Worm (Caenorhabditis elegans): ENCODE measurements around the gene F56C4.1.

F56C4.1 gene

ce11 chrIV:10612281-10612680 lies 24.5 kb upstream of the F56C4.1 start:
- TF ChIP-seq elt-3 (tag; optimal IDR thresholded peaks at IDR 0.05) (peak in 1 of 6 experiments; percentile 3), hlh-4 (tag; optimal IDR thresholded peaks at IDR 0.05) (no peak), swsn-7 (tag; optimal IDR thresholded peaks at IDR 0.05) (no peak), ces-1 (GFP tag; optimal IDR thresholded peaks at IDR 0.05) (no peak), lsy-2 (tag; optimal IDR thresholded peaks at IDR 0.05) (no peak), blmp-1 (tag; optimal IDR thresholded peaks at IDR 0.05) (peak; percentile 69), irx-1 (tag; optimal IDR thresholded peaks at IDR 0.05) (no peak), nhr-77 (tag; optimal IDR thresholded peaks at IDR 0.05) (no peak), dsc-1 (tag; optimal IDR thresholded peaks at IDR 0.05) (no peak), fkh-4 (tag; optimal IDR thresholded peaks at IDR 0.05; ENCODE audit: borderline replicate concordance) (no peak), ceh-82 (tag; optimal IDR thresholded peaks at IDR 0.05) (no peak), fkh-10 (GFP tag; optimal IDR thresholded peaks at IDR 0.05) (no peak), nhr-20 (tag; optimal IDR thresholded peaks at IDR 0.05) (peak; percentile 27), nhr-12 (tag; optimal IDR thresholded peaks at IDR 0.05) (no peak), snu-23 (GFP tag; optimal IDR thresholded peaks at IDR 0.05) (peak; percentile 12), ceh-63 (GFP tag; optimal IDR thresholded peaks at IDR 0.05) (no peak), nhr-85 (tag) (peak; percentile 83), rnt-1 (tag; optimal IDR thresholded peaks at IDR 0.05) (no peak), nhr-28 (tag; optimal IDR thresholded peaks at IDR 0.05) (no peak), pax-3 (tag; optimal IDR thresholded peaks at IDR 0.05) (no peak), F16B12.6 (tag; optimal IDR thresholded peaks at IDR 0.05) (no peak), lin-14 (GFP tag; optimal IDR thresholded peaks at IDR 0.05) (peak; percentile 36), nhr-71 (tag; optimal IDR thresholded peaks at IDR 0.05) (peak; percentile 19), skn-1 (tag; optimal IDR thresholded peaks at IDR 0.05) (no peak), C04F5.9 (tag; optimal IDR thresholded peaks at IDR 0.05) (no peak), pqm-1 (tag; optimal IDR thresholded peaks at IDR 0.05) (no peak)

DNA sequence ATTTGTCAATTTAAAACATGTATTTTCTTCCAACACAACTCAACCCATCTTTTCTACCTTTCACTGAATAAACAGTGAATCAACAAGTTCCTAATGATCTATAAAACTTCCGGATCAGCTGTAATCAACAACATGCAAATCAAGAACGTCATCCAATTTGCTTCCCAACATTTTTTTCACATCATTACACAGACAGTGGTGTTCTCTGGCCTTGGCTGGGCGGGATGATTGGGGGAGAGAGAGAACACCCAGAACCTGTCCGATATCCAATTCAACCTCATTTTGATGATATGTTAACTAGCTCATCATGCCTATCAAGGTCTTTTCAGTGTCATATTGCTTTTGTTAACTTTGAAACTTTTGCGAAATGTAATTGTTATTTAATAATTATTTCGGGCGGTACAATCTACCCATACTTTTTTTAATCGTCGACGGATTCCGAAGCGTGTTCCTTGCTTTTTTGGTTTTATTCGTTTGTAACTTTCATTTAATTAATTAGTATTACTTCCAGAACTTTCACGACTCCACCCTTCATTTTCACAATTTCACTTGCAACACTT lies 21.8 kb upstream of the F56C4.1 start, which contains the start of gene ptr-14:
Gene ptr-14 (plus strand): TSS at position 510 of the 560 bp plus-strand sequence.
- no peak for TF ChIP-seq tbx-2 (tag; optimal IDR thresholded peaks at IDR 0.05)
- no peak for TF ChIP-seq C04F5.9 (tag; optimal IDR thresholded peaks at IDR 0.05)
- no peak for TF ChIP-seq zip-4 (GFP tag; optimal IDR thresholded peaks at IDR 0.05)
- TF ChIP-seq fkh-10 (GFP tag; optimal IDR thresholded peaks at IDR 0.05) = no peak
- peak; percentile 50 for TF ChIP-seq nhr-85 (tag)

DNA sequence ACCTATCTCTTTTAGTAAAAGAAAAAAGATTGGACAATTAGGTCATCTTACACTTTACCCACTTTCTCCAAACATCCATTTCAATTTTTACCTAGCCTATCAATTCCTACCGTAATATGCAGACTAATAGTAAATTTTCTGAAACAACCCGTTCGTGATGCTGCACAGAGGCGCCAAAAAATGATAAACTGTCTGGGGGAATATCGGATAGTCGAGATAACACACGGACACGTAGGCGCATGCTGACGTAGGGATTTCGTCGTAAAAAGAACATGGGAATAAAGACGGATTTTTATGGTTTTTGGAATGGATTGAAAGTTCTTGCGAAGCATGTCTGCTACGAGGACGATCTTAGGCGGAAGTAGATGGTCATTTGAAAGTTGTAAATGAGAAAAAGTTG lies 20.4 kb upstream of the F56C4.1 start:
- TF ChIP-seq nhr-11 (tag; optimal IDR thresholded peaks at IDR 0.05) (no peak), tlp-1 (tag; optimal IDR thresholded peaks at IDR 0.05) (no peak), ces-1 (GFP tag; optimal IDR thresholded peaks at IDR 0.05) (no peak), rnt-1 (tag; optimal IDR thresholded peaks at IDR 0.05) (no peak), elt-3 (tag; optimal IDR thresholded peaks at IDR 0.05) (peak in 1 of 6 experiments; percentile 57), ceh-88 (GFP tag; IDR thresholded peaks at IDR 0.05) (no peak), irx-1 (tag; optimal IDR thresholded peaks at IDR 0.05) (no peak), swsn-7 (tag; optimal IDR thresholded peaks at IDR 0.05) (no peak), grh-1 (GFP tag; IDR thresholded peaks at IDR 0.05) (no peak), isw-1 (GFP tag; IDR thresholded peaks at IDR 0.05) (no peak), nhr-90 (tag; optimal IDR thresholded peaks at IDR 0.05; ENCODE audit: poor library complexity) (no peak), unc-30 (tag; optimal IDR thresholded peaks at IDR 0.05) (no peak), blmp-1 (tag; optimal IDR thresholded peaks at IDR 0.05) (peak; percentile 76), unc-86 (tag; optimal IDR thresholded peaks at IDR 0.05) (no peak), efl-1 (optimal IDR thresholded peaks at IDR 0.05) (no peak), efl-1 (GFP tag; optimal IDR thresholded peaks at IDR 0.05 in 1 of 2) (peak in 1 of 2 experiments; percentile 21)

DNA sequence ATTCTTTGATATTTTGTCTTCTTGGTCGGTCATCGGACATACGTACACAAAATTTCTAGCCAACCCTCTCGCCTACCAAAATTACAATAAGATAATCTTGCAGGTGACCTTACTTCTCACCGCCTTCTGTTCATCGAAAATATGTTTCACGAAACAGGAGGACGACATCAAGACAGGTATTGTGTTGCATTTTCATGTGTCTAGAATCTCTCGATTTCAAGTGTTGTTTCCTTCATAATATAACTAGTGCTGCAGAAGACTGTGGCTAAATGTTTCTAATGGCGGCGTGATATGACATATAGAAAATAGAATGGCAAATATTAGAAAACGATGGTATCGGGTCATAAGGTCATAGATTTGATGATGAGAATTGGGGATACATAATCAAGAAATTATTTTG lies 19.6 kb upstream of the F56C4.1 start:
- no peak for TF ChIP-seq unc-62 (GFP tag; optimal IDR thresholded peaks at IDR 0.05)
- no peak for TF ChIP-seq lsy-2 (tag; optimal IDR thresholded peaks at IDR 0.05)
- peak; percentile 66 for TF ChIP-seq nhr-85 (tag)
- peak; percentile 24 for TF ChIP-seq snu-23 (GFP tag; optimal IDR thresholded peaks at IDR 0.05)
- peak in 1 of 6 experiments; percentile 46 for TF ChIP-seq elt-3 (tag; optimal IDR thresholded peaks at IDR 0.05)
- no peak for TF ChIP-seq nhr-77 (tag; optimal IDR thresholded peaks at IDR 0.05)
- no peak for TF ChIP-seq pag-3 (tag; optimal IDR thresholded peaks at IDR 0.05; ENCODE audit: borderline replicate concordance, insufficient read depth)
- no peak for TF ChIP-seq ama-1 (optimal IDR thresholded peaks at IDR 0.05)
- peak in 1 of 2 experiments; percentile 12 for TF ChIP-seq lin-35 (GFP tag; optimal IDR thresholded peaks at IDR 0.05)
- TF ChIP-seq blmp-1 (tag; optimal IDR thresholded peaks at IDR 0.05) = peak; percentile 44
- no peak for TF ChIP-seq unc-98 (GFP tag; IDR thresholded peaks at IDR 0.05)
- TF ChIP-seq nhr-20 (tag; optimal IDR thresholded peaks at IDR 0.05) = peak; percentile 50
- TF ChIP-seq lin-39 (tag; optimal IDR thresholded peaks at IDR 0.05) = no peak
- TF ChIP-seq efl-1 (optimal IDR thresholded peaks at IDR 0.05) = no peak
- peak in 1 of 2 experiments; percentile 18 for TF ChIP-seq efl-1 (GFP tag; optimal IDR thresholded peaks at IDR 0.05 in 1 of 2)
- no peak for TF ChIP-seq skn-1 (tag; optimal IDR thresholded peaks at IDR 0.05)
- peak; percentile 65 for TF ChIP-seq lin-14 (GFP tag; optimal IDR thresholded peaks at IDR 0.05)

Measured in whole organism, L1 larva.